Fruit fly (Drosophila melanogaster): ENCODE results near the gene unc-119.

- TF ChIP-seq bab1 (GFP tag; optimal IDR thresholded peaks at IDR 0.05) (no peak), toe (GFP tag; optimal IDR thresholded peaks at IDR 0.05) (no peak), tj (GFP tag; optimal IDR thresholded peaks at IDR 0.05) (no peak), pad (GFP tag; optimal IDR thresholded peaks at IDR 0.05) (no peak), ovo (GFP tag; optimal IDR thresholded peaks at IDR 0.05) (no peak), CG7045 (GFP tag; optimal IDR thresholded peaks at IDR 0.05) (no peak), CG11617 (GFP tag; optimal IDR thresholded peaks at IDR 0.05) (no peak), CG33017 (tag; optimal IDR thresholded peaks at IDR 0.05) (no peak)
Measured at dm6 chrX:7332493-7332892, 41.4 kb upstream of the unc-119 start.
